Fruit fly (Drosophila melanogaster) whole organism, embryonic: ENCODE results near the gene Sems.

Experiments used
- CG17361 ChIP-seq: fragments of 200-800 bp; sonication (Bioruptor generic); IDR thresholded peaks from 3 replicates; pipeline ENCODE4 v1.3.6; 2022; ENCODE audit warnings: missing biosample characterization, missing genetic modification characterization
- CG18619 ChIP-seq: fragments of 200-800 bp; sonication (Bioruptor generic); optimal IDR thresholded peaks from 3 replicates; lab custom pipeline; 2017; ENCODE audit warnings: missing biosample characterization, mild to moderate bottlenecking, missing genetic modification characterization
- CG8388 ChIP-seq: fragments of 200-800 bp; sonication (Bioruptor generic); optimal IDR thresholded peaks from 2 replicates; lab custom pipeline; 2019; ENCODE audit warnings: missing biosample characterization, mild to moderate bottlenecking, missing genetic modification characterization, moderate library complexity
- crp ChIP-seq, 2 experiments: fragments of 200-800 bp; sonication (Bioruptor generic); optimal IDR thresholded peaks; 2 replicates in 1 of 2; 3 replicates in 1 of 2; lab custom pipeline; 2017; ENCODE audit warnings: missing biosample characterization in 2 of 2, missing genetic modification characterization in 2 of 2, mild to moderate bottlenecking in 1 of 2, moderate library complexity in 1 of 2
- vvl ChIP-seq: fragments of 200-800 bp; sonication (Bioruptor generic); IDR thresholded peaks from 2 replicates; pipeline ENCODE4 v1.3.6; 2022; ENCODE audit warnings: missing biosample characterization, missing genetic modification characterization
- yki ChIP-seq: fragments of >200 bp; optimal IDR thresholded peaks from 3 replicates; lab custom pipeline; 2018
- zen2 ChIP-seq: fragments of 200-800 bp; sonication (Bioruptor generic); IDR thresholded peaks from 3 replicates; pipeline ENCODE4 v1.3.6; 2022; ENCODE audit warnings: missing biosample characterization, missing genetic modification characterization; ENCODE audit not compliant: partially characterized antibody

dm6 chr3L:20930059-20930785 is 26.3 kb downstream of the Sems start:
- TF ChIP-seq CG17361 = peak; percentile 82
- peak; percentile 29; the same call in 1 of the 2 replicates for TF ChIP-seq vvl (GFP tag; lab: Robert Waterston, UW)
- TF ChIP-seq yki (lab: Kevin White, UChicago) = no peak
- peak; percentile 75 for TF ChIP-seq CG8388 (GFP tag; lab: Kevin White, UChicago)
- no peak for TF ChIP-seq CG18619 (GFP tag; lab: Kevin White, UChicago)
- no peak for TF ChIP-seq zen2
- no peak for TF ChIP-seq crp (GFP tag; optimal IDR thresholded peaks at IDR 0.05; lab: Kevin White, UChicago)
